Worm (Caenorhabditis elegans): ENCODE data around the gene C01G10.14.

DNA sequence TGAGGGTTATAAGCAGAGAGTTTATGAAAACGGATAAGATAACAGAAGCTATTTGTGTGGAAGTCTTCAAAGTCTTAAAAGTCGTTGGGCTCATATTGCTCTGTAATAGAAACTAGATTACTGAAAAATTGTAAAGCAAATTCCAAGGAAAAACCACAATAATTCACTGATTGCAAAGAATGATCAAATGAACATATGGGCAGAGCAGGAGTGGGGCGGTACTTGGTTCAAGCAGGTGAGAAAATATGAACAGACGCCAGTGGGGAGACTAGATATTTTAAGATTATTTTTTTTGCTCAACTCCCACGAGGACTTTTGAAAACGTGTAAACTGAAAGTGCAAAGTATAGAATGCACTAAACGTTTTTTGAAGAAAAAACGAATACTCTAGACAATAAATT is 26.7 kb upstream of the C01G10.14 start, which contains the start of gene str-171:
- no peak for TF ChIP-seq ama-1 (optimal IDR thresholded peaks at IDR 0.05)
- TF ChIP-seq ceh-13 (GFP tag; optimal IDR thresholded peaks at IDR 0.05): no peak
- TF ChIP-seq flt-1 (GFP tag; IDR thresholded peaks at IDR 0.05): no peak
- TF ChIP-seq pes-1 (GFP tag; IDR thresholded peaks at IDR 0.05): no peak
- no peak for TF ChIP-seq tra-4 (tag; optimal IDR thresholded peaks at IDR 0.05)
- TF ChIP-seq hmg-4 (GFP tag; optimal IDR thresholded peaks at IDR 0.05): no peak
- no peak for TF ChIP-seq hnd-1 (tag; optimal IDR thresholded peaks at IDR 0.05)
- TF ChIP-seq ceh-36 (tag; optimal IDR thresholded peaks at IDR 0.05): no peak
- TF ChIP-seq sea-1 (GFP tag; conservative IDR thresholded peaks at IDR 0.05): no peak
- TF ChIP-seq F13C5.2 (tag; optimal IDR thresholded peaks at IDR 0.05): no peak
- no peak for TF ChIP-seq tbx-11 (GFP tag; IDR thresholded peaks at IDR 0.05)
- no peak for TF ChIP-seq hmbx-1 (tag; optimal IDR thresholded peaks at IDR 0.05)
- TF ChIP-seq tbx-37 (GFP tag; conservative IDR thresholded peaks at IDR 0.05): no peak
- TF ChIP-seq aly-1 (tag; optimal IDR thresholded peaks at IDR 0.05): no peak
